Fruit fly (Drosophila melanogaster) whole organism: ENCODE data around the gene qjt.

ENCODE experiments used
- Dll ChIP-seq: fragments of >200 bp; optimal IDR thresholded peaks from 2 replicates; lab custom pipeline; 2017
- EcR ChIP-seq, 2 experiments: fragments of >200 bp; optimal IDR thresholded peaks; 2 replicates each; lab custom pipeline; 2017; ENCODE audit warnings: missing biosample characterization in 2 of 2, missing genetic modification characterization in 2 of 2, missing genetic modification reagents in 2 of 2
- pan ChIP-seq: fragments of >200 bp; optimal IDR thresholded peaks from 2 replicates; lab custom pipeline; 2017
- psq ChIP-seq: fragments of >200 bp; optimal IDR thresholded peaks from 2 replicates; lab custom pipeline; 2017
- usp ChIP-seq: fragments of >200 bp; optimal IDR thresholded peaks from 2 replicates; lab custom pipeline; 2017; ENCODE audit warnings: missing biosample characterization, missing genetic modification characterization, mixed read lengths

DNA sequence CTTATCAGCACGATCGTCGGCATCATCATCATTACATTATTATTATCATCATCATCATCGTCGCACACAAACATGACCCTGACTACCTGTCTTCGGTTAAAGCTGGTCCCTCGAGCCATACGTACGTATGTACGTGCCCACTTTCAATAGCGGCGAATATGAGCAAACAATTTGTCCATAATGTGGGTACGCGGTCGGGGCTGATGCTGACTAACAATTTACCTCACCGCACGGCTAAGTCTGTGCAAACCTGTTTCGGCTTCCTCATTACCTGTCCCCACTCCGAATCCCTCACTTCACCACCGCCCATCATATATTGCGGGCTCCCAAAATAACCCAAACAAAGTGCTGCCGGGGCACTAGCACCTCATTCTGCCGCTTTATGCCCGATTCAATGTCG is 48.5 kb upstream of the qjt start:
- TF ChIP-seq Dll (lab: Kevin White, UChicago) (no peak), EcR (GFP tag; optimal IDR thresholded peaks at IDR 0.05; lab: Kevin White, UChicago) (no peak), psq (lab: Kevin White, UChicago) (no peak), usp (GFP tag; lab: Kevin White, UChicago) (no peak), pan (lab: Kevin White, UChicago) (no peak)
